Worm (Caenorhabditis elegans) whole organism, L4 larva: ENCODE data around the gene gex-5.

Source experiments
- aha-1 ChIP-seq: fragments of 150-350 bp; peaks from one replicate; lab custom pipeline; 2014; ENCODE audit warnings: missing biosample characterization, missing genetic modification characterization
- arid-1 ChIP-seq: fragments of 200-800 bp; sonication (Bioruptor generic); conservative IDR thresholded peaks from 2 replicates; pipeline ENCODE4 v1.3.6; 2022; ENCODE audit warnings: missing genetic modification reagents, missing genetic modification characterization, missing compliant biosample characterization
- attf-4 ChIP-seq: sonication (generic microtip); optimal IDR thresholded peaks from 3 replicates; lab custom pipeline; 2017; ENCODE audit warnings: missing biosample characterization, missing genetic modification characterization
- ceh-28 ChIP-seq: fragments of 150-350 bp; optimal IDR thresholded peaks from 2 replicates; lab custom pipeline; 2014; ENCODE audit warnings: missing biosample characterization, missing genetic modification reagents, missing genetic modification characterization
- ceh-44 ChIP-seq: fragments of 200-800 bp; sonication (Bioruptor generic); IDR thresholded peaks from 2 replicates; pipeline ENCODE4 v1.3.6; 2022; ENCODE audit warnings: missing genetic modification reagents, missing genetic modification characterization, missing compliant biosample characterization
- ceh-62 ChIP-seq: sonication (generic microtip); optimal IDR thresholded peaks from 2 replicates; lab custom pipeline; 2017; ENCODE audit warnings: missing biosample characterization, missing genetic modification characterization
- ces-1 ChIP-seq: fragments of 150-350 bp; sonication (generic microtip); optimal IDR thresholded peaks from 4 replicates; lab custom pipeline; 2014; ENCODE audit warnings: missing biosample characterization, missing genetic modification reagents, missing genetic modification characterization
- daf-16 ChIP-seq, 3 experiments: sonication (generic microtip); optimal IDR thresholded peaks; 2 replicates each; lab custom pipeline; 2016 to 2017; ENCODE audit warnings: missing genetic modification characterization in 3 of 3, missing genetic modification reagents in 3 of 3, mild to moderate bottlenecking in 2 of 3, missing compliant biosample characterization in 2 of 3, missing biosample characterization in 1 of 3, moderate library complexity in 1 of 3
- dpl-1 ChIP-seq: fragments of 150-350 bp; optimal IDR thresholded peaks from 2 replicates; lab custom pipeline; 2014; ENCODE audit warnings: missing biosample characterization, missing genetic modification reagents, missing genetic modification characterization
- duxl-1 ChIP-seq: sonication (generic microtip); optimal IDR thresholded peaks from 2 replicates; lab custom pipeline; 2016; ENCODE audit warnings: mild to moderate bottlenecking, missing genetic modification characterization, moderate library complexity, missing compliant biosample characterization; ENCODE audit not compliant: poor library complexity
- dve-1 ChIP-seq: sonication (generic microtip); optimal IDR thresholded peaks from 2 replicates; lab custom pipeline; 2017; ENCODE audit warnings: antibody characterized with exemption, mild to moderate bottlenecking, missing genetic modification characterization, missing compliant biosample characterization; ENCODE audit not compliant: insufficient read depth
- fkh-10 ChIP-seq: fragments of 150-350 bp; optimal IDR thresholded peaks from 2 replicates; lab custom pipeline; 2014; ENCODE audit warnings: missing biosample characterization, missing genetic modification reagents, missing genetic modification characterization
- fos-1 ChIP-seq: fragments of 150-350 bp; optimal IDR thresholded peaks from 2 replicates; lab custom pipeline; 2014; ENCODE audit warnings: missing biosample characterization, missing genetic modification characterization
- hlh-11 ChIP-seq: fragments of 200-800 bp; sonication (Bioruptor generic); optimal IDR thresholded peaks from 2 replicates; lab custom pipeline; 2018; ENCODE audit warnings: mild to moderate bottlenecking, missing genetic modification characterization, missing compliant biosample characterization
- hmg-1.1 ChIP-seq: fragments of 200-800 bp; sonication (Bioruptor generic); IDR thresholded peaks from 2 replicates; pipeline ENCODE4 v1.3.6; 2022; ENCODE audit warnings: missing genetic modification reagents, missing genetic modification characterization, missing compliant biosample characterization
- lim-7 ChIP-seq: fragments of 200-800 bp; sonication (Bioruptor generic); IDR thresholded peaks from 2 replicates; pipeline ENCODE4 v1.3.6; 2022; ENCODE audit warnings: missing genetic modification characterization, missing compliant biosample characterization
- lin-13 ChIP-seq: fragments of 150-350 bp; optimal IDR thresholded peaks from 2 replicates; lab custom pipeline; 2014; ENCODE audit warnings: missing biosample characterization, missing genetic modification reagents, missing genetic modification characterization
- lin-15B ChIP-seq: fragments of 150-350 bp; sonication (generic microtip); optimal IDR thresholded peaks from 3 replicates; lab custom pipeline; 2014; ENCODE audit warnings: missing biosample characterization, missing genetic modification characterization
- lin-38 ChIP-seq: fragments of 200-800 bp; sonication (Bioruptor generic); IDR thresholded peaks from 2 replicates; pipeline ENCODE4 v1.3.6; 2022; ENCODE audit warnings: missing genetic modification reagents, missing genetic modification characterization, missing compliant biosample characterization
- lsy-2 ChIP-seq, 2 experiments: fragments of 150-350 bp in 1 of 2; sonication (generic microtip) in 1 of 2; optimal IDR thresholded peaks; 2 replicates each; lab custom pipeline; 2014 to 2017; ENCODE audit warnings: missing biosample characterization in 2 of 2, missing genetic modification characterization in 2 of 2
- madf-9 ChIP-seq: fragments of 200-800 bp; sonication (Bioruptor generic); conservative IDR thresholded peaks from 2 replicates; pipeline ENCODE4 v1.3.6; 2022; ENCODE audit warnings: missing genetic modification reagents, missing genetic modification characterization, missing compliant biosample characterization
- mep-1 ChIP-seq: fragments of 150-350 bp; sonication (generic microtip); optimal IDR thresholded peaks from 3 replicates; lab custom pipeline; 2014; ENCODE audit warnings: missing biosample characterization, missing genetic modification characterization
- mxl-3 ChIP-seq: fragments of 200-800 bp; sonication (Bioruptor generic); optimal IDR thresholded peaks from 2 replicates; lab custom pipeline; 2018; ENCODE audit warnings: mild to moderate bottlenecking, missing genetic modification characterization, missing compliant biosample characterization
- nhr-10 ChIP-seq: fragments of 150-350 bp; optimal IDR thresholded peaks from 2 replicates; lab custom pipeline; 2014; ENCODE audit warnings: missing biosample characterization, missing genetic modification characterization
- nhr-28 ChIP-seq: fragments of 150-350 bp; optimal IDR thresholded peaks from 2 replicates; lab custom pipeline; 2014; ENCODE audit warnings: missing biosample characterization, missing genetic modification characterization
- nhr-6 ChIP-seq: fragments of 150-350 bp; optimal IDR thresholded peaks from 2 replicates; lab custom pipeline; 2014; ENCODE audit warnings: missing biosample characterization, missing genetic modification characterization
- pqm-1 ChIP-seq: sonication (generic microtip); optimal IDR thresholded peaks from 2 replicates; lab custom pipeline; 2017; ENCODE audit warnings: missing biosample characterization, missing genetic modification characterization
- spr-3 ChIP-seq: fragments of 200-800 bp; sonication (Bioruptor generic); optimal IDR thresholded peaks from 2 replicates; lab custom pipeline; 2018; ENCODE audit warnings: mild to moderate bottlenecking, missing genetic modification characterization, missing compliant biosample characterization
- unc-130 ChIP-seq: sonication (generic microtip); optimal IDR thresholded peaks from 2 replicates; lab custom pipeline; 2016; ENCODE audit warnings: missing genetic modification reagents, missing genetic modification characterization, missing compliant biosample characterization

The gex-5 gene

ce11 chrIII:4785714-4786113 lies 3.9 kb upstream of the gex-5 start, which contains the start of gene mel-28:
TSS of gene mel-28 (plus strand) at chrIII:4786080.
- TF ChIP-seq lin-13 (GFP tag; lab: Kevin White, UChicago), result no peak
- TF ChIP-seq dpl-1 (GFP tag; lab: Kevin White, UChicago), result peak; percentile 71
- no peak for TF ChIP-seq daf-16 (GFP tag; optimal IDR thresholded peaks at IDR 0.05; lab: Kevin White, UChicago)
- peak; percentile 36 for TF ChIP-seq daf-16 (tag; optimal IDR thresholded peaks at IDR 0.05; lab: Kevin White, UChicago)
- TF ChIP-seq nhr-6 (tag; lab: Kevin White, UChicago), result no peak

ce11 chrIII:4785131-4785530 lies 3.3 kb upstream of the gex-5 start, which contains the start of gene enu-3.2:
TSS of gene enu-3.2 (minus strand) at chrIII:4785235.
- peak; percentile 23 for TF ChIP-seq unc-130
- TF ChIP-seq lin-38 (GFP tag; lab: Robert Waterston, UW), result peak; percentile 19; the same call in 1 of the 2 replicates
- TF ChIP-seq arid-1 (GFP tag; lab: Robert Waterston, UW), result 0 out of 2 replicates have a peak, but pooled peaks have one; percentile 8

- TF ChIP-seq dpl-1 (GFP tag; lab: Kevin White, UChicago) (no peak), lsy-2 (tag; optimal IDR thresholded peaks at IDR 0.05; lab: Kevin White, UChicago) (no peak), hmg-1.1 (GFP tag; lab: Robert Waterston, UW) (no peak), hlh-11 (tag; lab: Kevin White, UChicago) (peak; percentile 30), ceh-28 (tag; lab: Kevin White, UChicago) (no peak), mep-1 (no peak), pqm-1 (tag; lab: Kevin White, UChicago) (peak; percentile 12), attf-4 (tag; lab: Kevin White, UChicago) (no peak), duxl-1 (tag; lab: Kevin White, UChicago) (no peak), daf-16 (GFP tag; optimal IDR thresholded peaks at IDR 0.05; lab: Kevin White, UChicago) (no peak), daf-16 (tag; optimal IDR thresholded peaks at IDR 0.05; lab: Kevin White, UChicago) (peak; percentile 73), spr-3 (GFP tag; lab: Kevin White, UChicago) (no peak), ceh-44 (GFP tag; lab: Robert Waterston, UW) (no peak), ces-1 (GFP tag; lab: Kevin White, UChicago) (no peak), mxl-3 (GFP tag; lab: Kevin White, UChicago) (no peak), ceh-62 (tag; lab: Kevin White, UChicago) (no peak), dve-1 (tag; lab: Kevin White, UChicago) (peak; percentile 31), fkh-10 (GFP tag; lab: Kevin White, UChicago) (no peak), fos-1 (no peak), nhr-28 (tag; lab: Kevin White, UChicago) (peak; percentile 35), lin-38 (GFP tag; lab: Robert Waterston, UW) (no peak), madf-9 (no peak), lim-7 (GFP tag; lab: Robert Waterston, UW) (no peak)
Observed at ce11 chrIII:4779855-4780254, 1.9 kb downstream of the gex-5 start, which contains the start of gene B0393.9. TSS of gene B0393.9 (minus strand) at chrIII:4780157.

- peak; percentile 88 for TF ChIP-seq aha-1
- no peak for TF ChIP-seq daf-16 (GFP tag; optimal IDR thresholded peaks at IDR 0.05; lab: Kevin White, UChicago)
- peak; percentile 17 for TF ChIP-seq daf-16 (tag; optimal IDR thresholded peaks at IDR 0.05; lab: Kevin White, UChicago)
- TF ChIP-seq lin-15B (tag; lab: Kevin White, UChicago), result no peak
Observed at ce11 chrIII:4778003-4778402, 3.8 kb downstream of the gex-5 start, which contains the start of gene B0393.7. TSS of gene B0393.7 (minus strand) at chrIII:4778103.

ce11 chrIII:4767869-4768645 lies 13.7 kb downstream of the gex-5 start:
- TF ChIP-seq nhr-10 (tag; lab: Kevin White, UChicago) (no peak), aha-1 (peak; percentile 96)
- TF ChIP-seq, all 104 proteins: peak for 1
